In genomic region chr3R:5025429-5026284, dm6 we compare ENCODE assay signal across 3 fruit fly cellular contexts.
TF ChIP-seq lines count a peak whose summit lies in the region.

No protein-coding gene starts in this region.

- TF ChIP-seq CTCF in whole organism, embryonic (GFP tag; optimal IDR thresholded peaks at IDR 0.05; lab: Kevin White, UChicago) = no peak

TF ChIP-seq in whole organism, adult, 20 proteins besides CTCF, POLR2A, EP300 and RAD21:
- TF ChIP-seq bab1 (GFP tag; optimal IDR thresholded peaks at IDR 0.05; lab: Kevin White, UChicago) (no peak), tj (GFP tag; optimal IDR thresholded peaks at IDR 0.05; lab: Kevin White, UChicago) (peak; percentile 66), Hr96 (GFP tag; optimal IDR thresholded peaks at IDR 0.05; lab: Kevin White, UChicago) (no peak), Mnt (GFP tag; optimal IDR thresholded peaks at IDR 0.05; lab: Kevin White, UChicago) (no peak)

TF ChIP-seq in whole organism, embryonic, 481 proteins besides CTCF, POLR2A, EP300 and RAD21 (continues in another document):
- peak; percentile 81 for TF ChIP-seq CG13894 (tag; optimal IDR thresholded peaks at IDR 0.05; lab: Kevin White, UChicago)
- no peak for TF ChIP-seq onecut (GFP tag; IDR thresholded peaks at IDR 0.05; lab: Robert Waterston, UW)
- peak; percentile 31 for TF ChIP-seq Deaf1 (tag; optimal IDR thresholded peaks at IDR 0.05; lab: Kevin White, UChicago)
- TF ChIP-seq ewg (GFP tag; optimal IDR thresholded peaks at IDR 0.05; lab: Kevin White, UChicago) = no peak
- TF ChIP-seq peb (GFP tag; IDR thresholded peaks at IDR 0.05; lab: Robert Waterston, UW) = no peak
- TF ChIP-seq Mad (GFP tag; optimal IDR thresholded peaks at IDR 0.05; lab: Kevin White, UChicago) = no peak
- no peak for TF ChIP-seq chinmo (GFP tag; IDR thresholded peaks at IDR 0.05; lab: Robert Waterston, UW; ENCODE audit: partially characterized antibody)
- no peak for TF ChIP-seq repo (GFP tag; optimal IDR thresholded peaks at IDR 0.05; lab: Kevin White, UChicago)
- no peak for TF ChIP-seq esg (GFP tag; conservative IDR thresholded peaks at IDR 0.05; lab: Robert Waterston, UW)
- no peak for TF ChIP-seq jing (GFP tag; optimal IDR thresholded peaks at IDR 0.05; lab: Kevin White, UChicago)
- TF ChIP-seq dati (GFP tag; IDR thresholded peaks at IDR 0.05; lab: Robert Waterston, UW) = no peak
- no peak for TF ChIP-seq phol (tag; optimal IDR thresholded peaks at IDR 0.05; lab: Kevin White, UChicago)
- no peak for TF ChIP-seq CG8089 (GFP tag; optimal IDR thresholded peaks at IDR 0.05; lab: Kevin White, UChicago)
- no peak for TF ChIP-seq CG7556 (GFP tag; optimal IDR thresholded peaks at IDR 0.05; lab: Kevin White, UChicago)
- TF ChIP-seq grn (GFP tag; optimal IDR thresholded peaks at IDR 0.05; lab: Kevin White, UChicago) = peak; percentile 91
- no peak for TF ChIP-seq MTF-1 (GFP tag; optimal IDR thresholded peaks at IDR 0.05; lab: Kevin White, UChicago; ENCODE audit: borderline replicate concordance)
- peak; percentile 88 for TF ChIP-seq abd-A (tag; optimal IDR thresholded peaks at IDR 0.05; lab: Kevin White, UChicago)
- no peak for TF ChIP-seq Hr39 (optimal IDR thresholded peaks at IDR 0.05; lab: Kevin White, UChicago)
- TF ChIP-seq cwo (GFP tag; optimal IDR thresholded peaks at IDR 0.05; lab: Kevin White, UChicago) = no peak
- TF ChIP-seq CG11085 (GFP tag; IDR thresholded peaks at IDR 0.05; lab: Robert Waterston, UW) = no peak
- no peak for TF ChIP-seq ssp (GFP tag; IDR thresholded peaks at IDR 0.05; lab: Robert Waterston, UW)
- 0 out of 3 replicates have a peak, but pooled peaks have one; percentile 22 for TF ChIP-seq H15 (GFP tag; IDR thresholded peaks at IDR 0.05; lab: Robert Waterston, UW)
- no peak for TF ChIP-seq gcm2 (GFP tag; optimal IDR thresholded peaks at IDR 0.05; lab: Kevin White, UChicago)
- no peak for TF ChIP-seq ham (GFP tag; IDR thresholded peaks at IDR 0.05; lab: Robert Waterston, UW)
- peak; percentile 21 for TF ChIP-seq scrt (GFP tag; optimal IDR thresholded peaks at IDR 0.05; lab: Kevin White, UChicago)
- TF ChIP-seq D (optimal IDR thresholded peaks at IDR 0.05; lab: Kevin White, UChicago) = peak; percentile 14
- TF ChIP-seq D (GFP tag; optimal IDR thresholded peaks at IDR 0.05; lab: Kevin White, UChicago) = no peak
- TF ChIP-seq pros (GFP tag; optimal IDR thresholded peaks at IDR 0.05; lab: Kevin White, UChicago) = peak; percentile 26
- TF ChIP-seq CG11247 (GFP tag; IDR thresholded peaks at IDR 0.05; lab: Robert Waterston, UW) = no peak
- TF ChIP-seq Bgb (GFP tag; IDR thresholded peaks at IDR 0.05; lab: Robert Waterston, UW; ENCODE audit: partially characterized antibody) = no peak
- no peak for TF ChIP-seq sug (tag; optimal IDR thresholded peaks at IDR 0.05; lab: Kevin White, UChicago)
- TF ChIP-seq CG18599 (GFP tag; optimal IDR thresholded peaks at IDR 0.05; lab: Kevin White, UChicago) = peak; percentile 19
- no peak for TF ChIP-seq ato (GFP tag; IDR thresholded peaks at IDR 0.05; lab: Robert Waterston, UW; ENCODE audit: partially characterized antibody)
- TF ChIP-seq Sox100B (GFP tag; optimal IDR thresholded peaks at IDR 0.05; lab: Kevin White, UChicago) = no peak
- TF ChIP-seq CG43689 (GFP tag; IDR thresholded peaks at IDR 0.05; lab: Robert Waterston, UW) = no peak
- TF ChIP-seq CG12391 (tag; optimal IDR thresholded peaks at IDR 0.05; lab: Kevin White, UChicago) = no peak
- TF ChIP-seq trh (GFP tag; optimal IDR thresholded peaks at IDR 0.05; lab: Kevin White, UChicago) = no peak
- TF ChIP-seq Ptx1 (GFP tag; IDR thresholded peaks at IDR 0.05; lab: Robert Waterston, UW) = no peak
- TF ChIP-seq ftz-f1 (GFP tag; optimal IDR thresholded peaks at IDR 0.05; lab: Kevin White, UChicago) = no peak
- peak; percentile 69 for TF ChIP-seq Med (GFP tag; lab: Kevin White, UChicago)
- no peak for TF ChIP-seq CG3281 (GFP tag; optimal IDR thresholded peaks at IDR 0.05; lab: Kevin White, UChicago)
- TF ChIP-seq sens (GFP tag; lab: Kevin White, UChicago) = peak; percentile 69
- no peak for TF ChIP-seq CG12236 (GFP tag; optimal IDR thresholded peaks at IDR 0.05; lab: Kevin White, UChicago)
- TF ChIP-seq CG12155 (GFP tag; optimal IDR thresholded peaks at IDR 0.05; lab: Kevin White, UChicago) = no peak
- TF ChIP-seq Side (GFP tag; optimal IDR thresholded peaks at IDR 0.05; lab: Kevin White, UChicago) = no peak
- no peak for TF ChIP-seq Lim3 (GFP tag; IDR thresholded peaks at IDR 0.05; lab: Robert Waterston, UW)

TF ChIP-seq in whole organism, prepupa, 60 proteins besides CTCF, POLR2A, EP300 and RAD21:
- TF ChIP-seq OdsH (GFP tag; optimal IDR thresholded peaks at IDR 0.05; lab: Kevin White, UChicago) (no peak), CG1621 (tag; optimal IDR thresholded peaks at IDR 0.05; lab: Kevin White, UChicago) (peak; percentile 4), Eip78C (GFP tag; lab: Kevin White, UChicago) (peak; percentile 3), dsx (GFP tag; optimal IDR thresholded peaks at IDR 0.05; lab: Kevin White, UChicago; ENCODE audit: poor library complexity, severe bottlenecking) (peak; percentile 44)
TF ChIP-seq in whole organism, prepupa: peak in this region for 3.
